Worm (Caenorhabditis elegans) whole organism, mixed stage, embryonic: ENCODE data around the gene srv-11.

Source experiments
- lin-13 ChIP-seq: fragments of 150-350 bp; optimal IDR thresholded peaks from 2 replicates; lab custom pipeline; 2014; ENCODE audit warnings: missing biosample characterization, missing genetic modification characterization
- lin-32 ChIP-seq: fragments of 200-800 bp; sonication (Bioruptor generic); optimal IDR thresholded peaks from 2 replicates; lab custom pipeline; 2018; ENCODE audit warnings: mild to moderate bottlenecking, missing genetic modification characterization, missing compliant biosample characterization
- lsy-2 ChIP-seq: fragments of 150-350 bp; optimal IDR thresholded peaks from 2 replicates; lab custom pipeline; 2014; ENCODE audit warnings: missing biosample characterization, missing genetic modification characterization
- mab-5 ChIP-seq: fragments of 150-350 bp; optimal IDR thresholded peaks from 2 replicates; lab custom pipeline; 2014; ENCODE audit warnings: missing biosample characterization, missing genetic modification characterization
- mls-2 ChIP-seq: sonication (generic microtip); optimal IDR thresholded peaks from 2 replicates; lab custom pipeline; 2016; ENCODE audit warnings: mild to moderate bottlenecking, missing genetic modification characterization, moderate library complexity, missing compliant biosample characterization
- nhr-12 ChIP-seq: fragments of 150-350 bp; optimal IDR thresholded peaks from 2 replicates; lab custom pipeline; 2014; ENCODE audit warnings: missing biosample characterization, missing genetic modification characterization
- nhr-28 ChIP-seq: fragments of 150-350 bp; optimal IDR thresholded peaks from 2 replicates; lab custom pipeline; 2014; ENCODE audit warnings: missing biosample characterization, missing genetic modification characterization
- pha-4 ChIP-seq: fragments of 150-350 bp; optimal IDR thresholded peaks from 2 replicates; lab custom pipeline; 2018; ENCODE audit warnings: missing biosample characterization, missing genetic modification reagents, missing genetic modification characterization
- snpc-4 ChIP-seq: fragments of 150-350 bp; optimal IDR thresholded peaks from 2 replicates; lab custom pipeline; 2014; ENCODE audit warnings: missing biosample characterization, missing genetic modification characterization
- sptf-1 ChIP-seq: sonication (generic microtip); optimal IDR thresholded peaks from 2 replicates; lab custom pipeline; 2017; ENCODE audit warnings: mild to moderate bottlenecking, missing genetic modification characterization, moderate library complexity, missing compliant biosample characterization
- unc-39 ChIP-seq: fragments of 150-350 bp; optimal IDR thresholded peaks from 2 replicates; lab custom pipeline; 2014; ENCODE audit warnings: missing biosample characterization, missing genetic modification characterization
- unc-62 ChIP-seq: fragments of 150-350 bp; optimal IDR thresholded peaks from 2 replicates; lab custom pipeline; 2014; ENCODE audit warnings: missing biosample characterization, missing genetic modification reagents, missing genetic modification characterization
- ztf-11 ChIP-seq: fragments of 150-350 bp; optimal IDR thresholded peaks from 2 replicates; lab custom pipeline; 2014; ENCODE audit warnings: missing biosample characterization, missing genetic modification characterization

ce11 chrIV:16203373-16203772, 18.1 kb downstream of the srv-11 start:
- no peak for TF ChIP-seq unc-62 (GFP tag; lab: Kevin White, UChicago)
- no peak for TF ChIP-seq mls-2
- no peak for TF ChIP-seq nhr-28
- no peak for TF ChIP-seq lin-13
- no peak for TF ChIP-seq sptf-1 (tag; lab: Kevin White, UChicago)
- no peak for TF ChIP-seq lsy-2 (tag; lab: Kevin White, UChicago)
- no peak for TF ChIP-seq nhr-12 (tag; lab: Kevin White, UChicago)
- no peak for TF ChIP-seq unc-39 (tag; lab: Kevin White, UChicago)
- TF ChIP-seq lin-32 (GFP tag; lab: Kevin White, UChicago), result no peak
- no peak for TF ChIP-seq ztf-11 (tag; lab: Kevin White, UChicago)
- TF ChIP-seq pha-4 (tag; lab: Kevin White, UChicago), result no peak
- no peak for TF ChIP-seq mab-5 (tag; lab: Kevin White, UChicago)
- no peak for TF ChIP-seq snpc-4
